Worm (Caenorhabditis elegans): Measurements from ENCODE around the gene nhr-221.

Gene nhr-221

DNA sequence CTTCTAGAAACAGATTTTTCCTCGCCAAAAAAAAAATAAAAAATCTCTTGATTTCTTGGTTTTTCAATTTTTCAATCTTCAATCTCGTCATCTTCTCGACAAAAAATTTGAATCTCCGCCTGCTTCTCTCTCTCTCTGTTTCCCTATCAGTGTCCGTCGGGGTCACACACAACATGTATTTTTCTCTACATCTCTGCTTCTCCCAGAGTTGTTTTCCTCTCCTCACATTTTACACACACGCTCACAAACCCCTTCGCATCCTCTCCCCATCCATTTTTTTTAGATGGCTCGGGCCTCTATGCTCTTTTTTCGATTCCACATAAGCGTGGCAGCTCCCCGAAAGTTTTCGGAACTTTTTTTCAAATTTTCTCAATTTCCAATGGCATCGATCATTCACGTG, 44.6 kb upstream of the nhr-221 start:
- peak; percentile 50 for TF ChIP-seq nhr-23 (tag; optimal IDR thresholded peaks at IDR 0.05)
- TF ChIP-seq ceh-9 (tag; optimal IDR thresholded peaks at IDR 0.05), result no peak
- TF ChIP-seq eor-1 (tag; optimal IDR thresholded peaks at IDR 0.05), result no peak
- TF ChIP-seq nhr-43 (tag; optimal IDR thresholded peaks at IDR 0.05; ENCODE audit: poor library complexity, severe bottlenecking), result peak; percentile 26
- peak; percentile 60 for TF ChIP-seq nfya-1 (tag; optimal IDR thresholded peaks at IDR 0.05; ENCODE audit: insufficient read depth)
- peak; percentile 97 for TF ChIP-seq lin-15B (tag; optimal IDR thresholded peaks at IDR 0.05)
- TF ChIP-seq mdl-1 (tag; optimal IDR thresholded peaks at IDR 0.05), result peak; percentile 25
- peak; percentile 36 for TF ChIP-seq lin-39 (tag; optimal IDR thresholded peaks at IDR 0.05)
- TF ChIP-seq lsy-12 (tag; optimal IDR thresholded peaks at IDR 0.05), result no peak
- TF ChIP-seq nhr-12 (tag; optimal IDR thresholded peaks at IDR 0.05), result no peak
- no peak for TF ChIP-seq fos-1 (tag; optimal IDR thresholded peaks at IDR 0.05)
- peak; percentile 37 for TF ChIP-seq elt-2 (tag; optimal IDR thresholded peaks at IDR 0.05)
- TF ChIP-seq snpc-4 (tag; optimal IDR thresholded peaks at IDR 0.05), result peak; percentile 13
- peak; percentile 45 for TF ChIP-seq ama-1 (optimal IDR thresholded peaks at IDR 0.05)
- TF ChIP-seq hmg-11 (tag; optimal IDR thresholded peaks at IDR 0.05), result peak; percentile 74
- TF ChIP-seq pha-4 (tag; optimal IDR thresholded peaks at IDR 0.05), result peak; percentile 63
- no peak for TF ChIP-seq ztf-4 (tag; optimal IDR thresholded peaks at IDR 0.05)
- no peak for TF ChIP-seq mml-1 (tag; optimal IDR thresholded peaks at IDR 0.05)
- no peak for TF ChIP-seq nhr-76 (tag; optimal IDR thresholded peaks at IDR 0.05)

ce11 chrV:3579248-3579647, 44.1 kb upstream of the nhr-221 start:
- TF ChIP-seq lin-39 (tag; optimal IDR thresholded peaks at IDR 0.05) (no peak), sea-2 (GFP tag; optimal IDR thresholded peaks at IDR 0.05) (no peak), pha-4 (tag; optimal IDR thresholded peaks at IDR 0.05) (no peak), hmg-11 (tag; optimal IDR thresholded peaks at IDR 0.05) (no peak), nhr-76 (tag; optimal IDR thresholded peaks at IDR 0.05) (no peak), fkh-10 (GFP tag; optimal IDR thresholded peaks at IDR 0.05) (no peak), mml-1 (tag; optimal IDR thresholded peaks at IDR 0.05) (no peak), nhr-25 (tag; optimal IDR thresholded peaks at IDR 0.05) (no peak), lin-15B (tag; optimal IDR thresholded peaks at IDR 0.05) (no peak), nhr-12 (tag; optimal IDR thresholded peaks at IDR 0.05) (no peak), daf-12 (tag; optimal IDR thresholded peaks at IDR 0.05) (no peak), ZK546.5 (tag; optimal IDR thresholded peaks at IDR 0.05) (no peak), nhr-67 (tag; optimal IDR thresholded peaks at IDR 0.05) (no peak), unc-39 (tag; optimal IDR thresholded peaks at IDR 0.05) (no peak), skn-1 (tag; optimal IDR thresholded peaks at IDR 0.05) (no peak), nhr-43 (tag; optimal IDR thresholded peaks at IDR 0.05; ENCODE audit: poor library complexity, severe bottlenecking) (no peak), elt-3 (tag; optimal IDR thresholded peaks at IDR 0.05) (no peak), ztf-11 (tag; optimal IDR thresholded peaks at IDR 0.05) (no peak), nhr-77 (tag; optimal IDR thresholded peaks at IDR 0.05) (no peak)

- no peak for TF ChIP-seq ztf-11 (tag; optimal IDR thresholded peaks at IDR 0.05)
- TF ChIP-seq nhr-28 (tag; optimal IDR thresholded peaks at IDR 0.05), result no peak
- no peak for TF ChIP-seq nfya-1 (tag; optimal IDR thresholded peaks at IDR 0.05; ENCODE audit: insufficient read depth)
- TF ChIP-seq nhr-25 (tag; optimal IDR thresholded peaks at IDR 0.05), result no peak
- no peak for TF ChIP-seq nhr-23 (tag; optimal IDR thresholded peaks at IDR 0.05)
- no peak for TF ChIP-seq hmg-11 (tag; optimal IDR thresholded peaks at IDR 0.05)
- no peak for TF ChIP-seq tbx-2 (tag; optimal IDR thresholded peaks at IDR 0.05)
- TF ChIP-seq lsy-12 (tag; optimal IDR thresholded peaks at IDR 0.05), result no peak
- TF ChIP-seq lin-15B (tag; optimal IDR thresholded peaks at IDR 0.05), result no peak
- no peak for TF ChIP-seq ceh-82 (tag; optimal IDR thresholded peaks at IDR 0.05)
- TF ChIP-seq unc-39 (tag; optimal IDR thresholded peaks at IDR 0.05), result no peak
- no peak for TF ChIP-seq fos-1 (tag; optimal IDR thresholded peaks at IDR 0.05)
- TF ChIP-seq ceh-28 (tag; optimal IDR thresholded peaks at IDR 0.05), result no peak
- TF ChIP-seq ztf-4 (tag; optimal IDR thresholded peaks at IDR 0.05), result no peak
- TF ChIP-seq ZK546.5 (tag; optimal IDR thresholded peaks at IDR 0.05), result no peak
- TF ChIP-seq eor-1 (tag; optimal IDR thresholded peaks at IDR 0.05), result no peak
- TF ChIP-seq elt-1 (tag; optimal IDR thresholded peaks at IDR 0.05), result no peak
Observed at ce11 chrV:3578813-3579212, 43.7 kb upstream of the nhr-221 start, which contains the start of gene pygl-1. TSS of gene pygl-1 (plus strand) at chrV:3579023.

DNA sequence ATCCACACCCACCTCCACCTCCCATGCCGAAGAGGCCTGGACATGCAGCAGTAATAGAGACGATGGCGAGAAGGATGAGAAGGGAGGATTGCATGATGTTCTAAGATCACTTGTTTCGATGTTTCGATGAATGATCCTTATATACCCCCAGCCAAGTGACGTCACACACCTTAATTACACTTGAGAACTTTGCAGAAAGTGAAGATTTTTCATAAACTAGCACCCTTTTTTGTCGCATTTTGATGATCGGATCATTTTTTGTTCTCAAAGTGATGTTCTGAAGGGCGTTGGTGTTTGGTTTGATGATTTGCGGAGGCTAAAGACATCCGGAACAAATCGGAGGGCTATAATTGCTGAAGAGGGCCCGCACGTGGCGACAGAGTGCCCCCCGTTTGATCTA, 40.6 kb upstream of the nhr-221 start, which contains the start of gene grl-27:
Gene grl-27, minus strand, starts transcription at position 101 of the 400 bp plus-strand sequence.
- TF ChIP-seq ztf-4 (tag; optimal IDR thresholded peaks at IDR 0.05) (no peak), pqm-1 (tag; optimal IDR thresholded peaks at IDR 0.05) (no peak), elt-3 (tag; optimal IDR thresholded peaks at IDR 0.05) (no peak), lsy-12 (tag; optimal IDR thresholded peaks at IDR 0.05) (no peak)

Data from whole organism, L3 larva.